Worm (Caenorhabditis elegans): ENCODE data around the gene str-8.

Gene str-8

ce11 chrV:15776651-15777050, 21.8 kb downstream of the str-8 start, which contains the start of gene nhr-283 (continued):
- TF ChIP-seq mel-28 (tag; optimal IDR thresholded peaks at IDR 0.05; ENCODE audit: borderline replicate concordance), result no peak

- TF ChIP-seq T07F8.4 (tag; optimal IDR thresholded peaks at IDR 0.05) (no peak), lsy-27 (tag; optimal IDR thresholded peaks at IDR 0.05; ENCODE audit: borderline replicate concordance, insufficient read depth) (no peak), F39B2.1 (GFP tag; IDR thresholded peaks at IDR 0.05) (no peak), nfyb-1 (GFP tag; IDR thresholded peaks at IDR 0.05) (no peak), Y67H2A.10 (GFP tag; conservative IDR thresholded peaks at IDR 0.05) (no peak), mes-4 (tag; optimal IDR thresholded peaks at IDR 0.05) (no peak), ekl-4 (GFP tag; IDR thresholded peaks at IDR 0.05) (no peak), ceh-100 (GFP tag; IDR thresholded peaks at IDR 0.05) (no peak), tbp1 (GFP tag; optimal IDR thresholded peaks at IDR 0.05) (no peak), egrh-3 (GFP tag; IDR thresholded peaks at IDR 0.05) (no peak), him-1 (tag; optimal IDR thresholded peaks at IDR 0.05) (no peak), T26A5.8 (tag; optimal IDR thresholded peaks at IDR 0.05) (no peak), ceh-27 (GFP tag; optimal IDR thresholded peaks at IDR 0.05) (no peak), nhr-80 (tag; optimal IDR thresholded peaks at IDR 0.05) (no peak), ets-4 (GFP tag; optimal IDR thresholded peaks at IDR 0.05) (no peak), Y56A3A.18 (GFP tag; IDR thresholded peaks at IDR 0.05) (no peak)
Observed at ce11 chrV:15779128-15779729, 24.4 kb downstream of the str-8 start, which contains the start of the genes nhr-285 and irld-52. Gene nhr-285 (minus strand): TSS chrV:15779228. Gene irld-52 (plus strand): TSS chrV:15779679.

ce11 chrV:15781086-15781485, 26.3 kb downstream of the str-8 start, which contains the start of gene T26E4.2:
Gene T26E4.2 (plus strand): TSS chrV:15781386.
- TF ChIP-seq akir-1 (GFP tag; optimal IDR thresholded peaks at IDR 0.05) (no peak), mxl-1 (tag; optimal IDR thresholded peaks at IDR 0.05) (no peak), Y67H2A.10 (GFP tag; conservative IDR thresholded peaks at IDR 0.05) (no peak), ceh-100 (GFP tag; IDR thresholded peaks at IDR 0.05) (no peak), aptf-2 (GFP tag; conservative IDR thresholded peaks at IDR 0.05) (no peak), B0336.3 (GFP tag; IDR thresholded peaks at IDR 0.05) (no peak), F55B11.4 (tag; optimal IDR thresholded peaks at IDR 0.05; ENCODE audit: borderline replicate concordance, insufficient read depth) (no peak), zim-3 (tag; optimal IDR thresholded peaks at IDR 0.05) (no peak), repo-1 (tag; optimal IDR thresholded peaks at IDR 0.05) (no peak), dox-1 (GFP tag; IDR thresholded peaks at IDR 0.05) (no peak), B0019.2 (GFP tag; conservative IDR thresholded peaks at IDR 0.05) (no peak), let-526 (GFP tag; IDR thresholded peaks at IDR 0.05) (no peak), madf-6 (GFP tag; IDR thresholded peaks at IDR 0.05) (no peak), Y79H2A.3 (GFP tag; conservative IDR thresholded peaks at IDR 0.05) (no peak), pbrm-1 (GFP tag; IDR thresholded peaks at IDR 0.05) (no peak), ceh-27 (GFP tag; optimal IDR thresholded peaks at IDR 0.05) (no peak), ztf-26 (tag; optimal IDR thresholded peaks at IDR 0.05) (no peak), ztf-22 (GFP tag; optimal IDR thresholded peaks at IDR 0.05) (no peak), mcd-1 (GFP tag; IDR thresholded peaks at IDR 0.05) (no peak)

ce11 chrV:15782494-15782893, 27.7 kb downstream of the str-8 start, which contains the start of gene T26E4.3:
Gene T26E4.3 (plus strand): TSS chrV:15782794.
- no peak for TF ChIP-seq atf-7 (tag; optimal IDR thresholded peaks at IDR 0.05)
- TF ChIP-seq D2030.7 (GFP tag; IDR thresholded peaks at IDR 0.05), result no peak
- no peak for TF ChIP-seq nhr-80 (tag; optimal IDR thresholded peaks at IDR 0.05)
- no peak for TF ChIP-seq cebp-1 (GFP tag; IDR thresholded peaks at IDR 0.05)
- TF ChIP-seq cebp-1 (tag; optimal IDR thresholded peaks at IDR 0.05), result no peak
- TF ChIP-seq B0336.3 (GFP tag; IDR thresholded peaks at IDR 0.05), result no peak
- TF ChIP-seq zfh-2 (GFP tag; conservative IDR thresholded peaks at IDR 0.05), result no peak
- no peak for TF ChIP-seq let-607 (tag; optimal IDR thresholded peaks at IDR 0.05)

All from whole organism, young adult.